Fruit fly (Drosophila melanogaster): ENCODE measurements around the gene CG31121.
A peak's percentile ranks its signal among the peaks of the same experiment; 100 is the strongest.

DNA sequence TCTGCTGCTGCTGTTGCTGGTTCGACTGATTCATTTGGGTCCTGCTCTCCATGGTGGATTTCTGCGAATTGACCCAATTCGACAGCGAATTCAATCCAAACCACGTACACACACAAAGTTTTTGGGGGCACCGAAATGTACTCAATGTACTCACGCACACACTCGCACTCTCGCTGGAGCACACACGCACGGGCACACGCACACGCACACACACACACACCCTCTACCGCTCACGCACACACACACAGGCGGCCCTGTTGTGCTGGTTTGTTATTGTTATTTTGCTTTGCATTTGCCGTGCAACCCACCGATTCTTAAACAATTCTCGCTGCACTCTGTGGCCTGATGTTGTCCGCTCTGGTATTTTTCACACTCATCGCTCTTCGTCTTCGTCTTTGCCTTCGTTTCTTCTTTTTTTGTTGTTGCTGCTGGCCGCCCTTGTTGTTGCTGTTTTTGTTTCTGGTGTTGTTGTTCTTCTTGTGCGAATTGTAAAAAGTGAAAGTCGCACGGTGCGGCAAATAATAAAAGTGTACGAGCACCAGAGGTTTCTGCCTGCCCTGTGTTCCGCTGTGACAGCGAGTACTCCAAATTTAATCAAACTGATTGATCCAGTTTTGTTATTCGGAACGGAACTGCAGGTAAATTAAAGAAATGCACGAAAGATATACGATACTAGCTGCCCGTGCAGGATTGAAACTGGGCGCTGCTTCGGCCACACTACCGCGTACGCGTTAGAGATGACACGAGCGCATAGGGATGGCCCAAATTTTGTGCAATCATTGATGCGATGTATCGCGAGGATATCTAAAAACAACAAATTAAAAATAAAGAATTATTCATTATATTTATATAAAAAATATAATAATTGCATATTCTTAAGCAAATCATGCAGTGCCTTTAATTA is 18.2 kb downstream of the CG31121 start, which contains the start of gene CG3744:
- TF ChIP-seq Clk (GFP tag; optimal IDR thresholded peaks at IDR 0.05), result peak; percentile 82
- TF ChIP-seq Crg-1 (GFP tag; optimal IDR thresholded peaks at IDR 0.05), result peak; percentile 79
- TF ChIP-seq CG33017 (tag; optimal IDR thresholded peaks at IDR 0.05), result peak; percentile 82
- peak; percentile 67 for TF ChIP-seq pad (GFP tag; optimal IDR thresholded peaks at IDR 0.05)
- peak; percentile 80 for TF ChIP-seq bab1 (GFP tag; optimal IDR thresholded peaks at IDR 0.05)
- peak; percentile 83 for TF ChIP-seq CG7101 (tag; optimal IDR thresholded peaks at IDR 0.05)
- TF ChIP-seq Mnt (GFP tag; optimal IDR thresholded peaks at IDR 0.05), result no peak
- peak; percentile 84 for TF ChIP-seq toe (GFP tag; optimal IDR thresholded peaks at IDR 0.05)
- TF ChIP-seq CG5204 (GFP tag; optimal IDR thresholded peaks at IDR 0.05), result peak; percentile 72
- peak; percentile 84 for TF ChIP-seq ovo (GFP tag; optimal IDR thresholded peaks at IDR 0.05)
- peak; percentile 85 for TF ChIP-seq CG12768 (GFP tag; optimal IDR thresholded peaks at IDR 0.05)
